Worm (Caenorhabditis elegans) whole organism, midembryonic: Measurements from ENCODE around the gene kqt-1.

Source experiments
- T22C8.4 ChIP-seq: fragments of 200-800 bp; sonication (Bioruptor generic); IDR thresholded peaks from 2 replicates; pipeline ENCODE4 v1.3.6; 2022; ENCODE audit warnings: missing genetic modification characterization, missing compliant biosample characterization
- cog-1 ChIP-seq: sonication (generic microtip); optimal IDR thresholded peaks from 2 replicates; lab custom pipeline; 2016; ENCODE audit warnings: missing genetic modification characterization, missing compliant biosample characterization
- flt-1 ChIP-seq: fragments of 200-800 bp; sonication (Bioruptor generic); IDR thresholded peaks from 2 replicates; pipeline ENCODE4 v1.3.6; 2022; ENCODE audit warnings: missing genetic modification characterization, missing compliant biosample characterization
- ref-1 ChIP-seq: fragments of 200-800 bp; sonication (Bioruptor generic); conservative IDR thresholded peaks from 2 replicates; pipeline ENCODE4 v1.3.6; 2022; ENCODE audit warnings: missing genetic modification reagents, missing genetic modification characterization, missing compliant biosample characterization
- tab-1 ChIP-seq: fragments of 200-800 bp; sonication (Bioruptor generic); IDR thresholded peaks from 2 replicates; pipeline ENCODE4 v1.3.6; 2022; ENCODE audit warnings: missing genetic modification characterization, missing compliant biosample characterization
- ztf-23 ChIP-seq: fragments of 200-800 bp; sonication (Bioruptor generic); IDR thresholded peaks from 2 replicates; pipeline ENCODE4 v1.3.6; 2022; ENCODE audit warnings: missing genetic modification reagents, missing genetic modification characterization, missing compliant biosample characterization
- ztf-29 ChIP-seq: fragments of 200-800 bp; sonication (Bioruptor generic); IDR thresholded peaks from 2 replicates; pipeline ENCODE4 v1.3.6; 2022; ENCODE audit warnings: missing genetic modification reagents, missing genetic modification characterization, missing compliant biosample characterization

DNA sequence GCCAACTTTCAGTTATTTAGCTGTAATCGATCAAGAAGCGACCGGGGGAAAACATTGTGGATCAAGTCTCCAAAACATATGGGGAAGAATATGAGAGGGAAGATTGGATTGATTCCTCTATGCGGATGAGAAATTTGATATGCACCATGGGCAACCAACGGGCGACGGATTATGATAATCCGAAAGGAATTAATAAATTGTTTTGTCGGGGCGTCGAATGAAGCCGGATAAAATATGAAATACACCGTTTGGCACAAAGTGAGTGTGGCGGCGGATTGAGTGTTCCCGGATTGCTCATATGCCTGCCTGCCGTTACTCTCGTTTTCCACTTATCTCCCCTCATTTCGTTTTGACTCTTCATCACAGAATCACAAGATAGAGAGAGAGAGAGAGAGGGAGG lies 9.6 kb upstream of the kqt-1 start:
- no peak for TF ChIP-seq T22C8.4 (GFP tag; lab: Robert Waterston, UW)
- TF ChIP-seq ztf-23 (GFP tag; lab: Robert Waterston, UW), result no peak
- TF ChIP-seq cog-1 (tag; lab: Kevin White, UChicago), result no peak
- TF ChIP-seq ztf-29, result no peak
- no peak for TF ChIP-seq ref-1 (GFP tag; lab: Robert Waterston, UW)
- no peak for TF ChIP-seq flt-1 (GFP tag; lab: Robert Waterston, UW)
- TF ChIP-seq tab-1, result no peak
